Fruit fly (Drosophila melanogaster) whole organism, embryonic: ENCODE data around the gene spas.

Source experiments
- ATbp ChIP-seq: fragments of 200-800 bp; sonication (Bioruptor generic); optimal IDR thresholded peaks from 2 replicates; lab custom pipeline; 2017; ENCODE audit warnings: missing biosample characterization, mild to moderate bottlenecking, missing genetic modification characterization, missing genetic modification reagents
- Antp ChIP-seq: fragments of 200-800 bp; sonication (Bioruptor generic); optimal IDR thresholded peaks from 3 replicates; lab custom pipeline; 2016; ENCODE audit warnings: missing biosample characterization, missing genetic modification characterization
- Atf3 ChIP-seq: fragments of 200-800 bp; sonication (Bioruptor generic); optimal IDR thresholded peaks from 3 replicates; lab custom pipeline; 2016; ENCODE audit warnings: missing biosample characterization, missing genetic modification characterization
- CG11456 ChIP-seq: fragments of 200-800 bp; sonication (Bioruptor generic); IDR thresholded peaks from 3 replicates; pipeline ENCODE4 v1.3.6; 2022; ENCODE audit warnings: missing biosample characterization, missing genetic modification characterization
- CG12071 ChIP-seq: fragments of 200-800 bp; sonication (Bioruptor generic); optimal IDR thresholded peaks from 3 replicates; lab custom pipeline; 2018; ENCODE audit warnings: missing biosample characterization, mild to moderate bottlenecking, missing genetic modification characterization
- CG12299 ChIP-seq: fragments of 200-800 bp; sonication (Bioruptor generic); optimal IDR thresholded peaks from 2 replicates; lab custom pipeline; 2018; ENCODE audit warnings: missing biosample characterization, mild to moderate bottlenecking, missing genetic modification characterization
- CG12744 ChIP-seq: fragments of 200-800 bp; sonication (Bioruptor generic); optimal IDR thresholded peaks from 2 replicates; lab custom pipeline; 2016; ENCODE audit warnings: missing biosample characterization, missing genetic modification characterization
- CG13894 ChIP-seq: fragments of 200-800 bp; sonication (Bioruptor generic); optimal IDR thresholded peaks from 3 replicates; lab custom pipeline; 2018; ENCODE audit warnings: missing biosample characterization, mild to moderate bottlenecking, missing genetic modification characterization, moderate library complexity
- CG14014 ChIP-seq: fragments of 200-800 bp; sonication (Bioruptor generic); IDR thresholded peaks from 2 replicates; pipeline ENCODE4 v1.3.6; 2022; ENCODE audit warnings: missing biosample characterization, missing genetic modification characterization
- CG1602 ChIP-seq: fragments of 200-800 bp; sonication (Bioruptor generic); optimal IDR thresholded peaks from 3 replicates; lab custom pipeline; 2016; ENCODE audit warnings: missing biosample characterization, missing genetic modification characterization
- CG16863 ChIP-seq: fragments of 200-800 bp; sonication (Bioruptor generic); optimal IDR thresholded peaks from 3 replicates; lab custom pipeline; 2016; ENCODE audit warnings: missing biosample characterization, missing genetic modification characterization
- CG17359 ChIP-seq: fragments of 200-800 bp; sonication (Bioruptor generic); optimal IDR thresholded peaks from 3 replicates; lab custom pipeline; 2018; ENCODE audit warnings: missing biosample characterization, mild to moderate bottlenecking, missing genetic modification characterization, moderate library complexity
- CG17912 ChIP-seq: fragments of 200-800 bp; sonication (Bioruptor generic); optimal IDR thresholded peaks from 2 replicates; lab custom pipeline; 2018; ENCODE audit warnings: missing biosample characterization, mild to moderate bottlenecking, missing genetic modification characterization
- CG18011 ChIP-seq: fragments of 200-800 bp; sonication (Bioruptor generic); optimal IDR thresholded peaks from 2 replicates; lab custom pipeline; 2017; ENCODE audit warnings: missing biosample characterization, missing genetic modification characterization, mild to moderate bottlenecking, moderate library complexity, missing genotype
- CG2129 ChIP-seq: fragments of 200-800 bp; sonication (Bioruptor generic); IDR thresholded peaks from 2 replicates; pipeline ENCODE4 v1.3.6; 2022; ENCODE audit warnings: missing biosample characterization, missing genetic modification characterization; ENCODE audit not compliant: partially characterized antibody
- CG2678 ChIP-seq: fragments of 200-800 bp; sonication (Bioruptor generic); optimal IDR thresholded peaks from 3 replicates; lab custom pipeline; 2019; ENCODE audit warnings: missing biosample characterization, mild to moderate bottlenecking, missing genetic modification characterization, moderate library complexity
- CG3065 ChIP-seq: fragments of 200-800 bp; sonication (Bioruptor generic); optimal IDR thresholded peaks from 2 replicates; lab custom pipeline; 2016; ENCODE audit warnings: missing biosample characterization, missing genetic modification characterization
- CG32772 ChIP-seq: fragments of 200-800 bp; sonication (Bioruptor generic); IDR thresholded peaks from 2 replicates; pipeline ENCODE4 v1.3.6; 2022; ENCODE audit warnings: missing biosample characterization, missing genetic modification characterization
- CG7372 ChIP-seq: fragments of 200-800 bp; sonication (Bioruptor generic); IDR thresholded peaks from 2 replicates; pipeline ENCODE4 v1.3.6; 2022; ENCODE audit warnings: missing biosample characterization, missing genetic modification characterization
- CG7786 ChIP-seq: fragments of 200-800 bp; sonication (Bioruptor generic); optimal IDR thresholded peaks from 2 replicates; lab custom pipeline; 2016; ENCODE audit warnings: missing biosample characterization, missing genetic modification characterization
- CG7839 ChIP-seq: fragments of 200-800 bp; sonication (Bioruptor generic); optimal IDR thresholded peaks from 3 replicates; lab custom pipeline; 2018; ENCODE audit warnings: missing biosample characterization, mild to moderate bottlenecking, missing genetic modification characterization, moderate library complexity
- CG9215 ChIP-seq: fragments of 200-800 bp; sonication (Bioruptor generic); IDR thresholded peaks from 2 replicates; pipeline ENCODE4 v1.3.6; 2022; ENCODE audit warnings: missing biosample characterization, missing genetic modification characterization
- CHES-1-like ChIP-seq: fragments of 200-800 bp; sonication (Bioruptor generic); optimal IDR thresholded peaks from 2 replicates; lab custom pipeline; 2016; ENCODE audit warnings: missing biosample characterization, missing genetic modification characterization
- Dek ChIP-seq: fragments of 200-800 bp; sonication (Bioruptor generic); optimal IDR thresholded peaks from 3 replicates; lab custom pipeline; 2019; ENCODE audit warnings: missing biosample characterization, mild to moderate bottlenecking, missing genetic modification characterization, moderate library complexity
- Ets65A ChIP-seq: fragments of 200-800 bp; sonication (Bioruptor generic); peaks from one replicate; lab custom pipeline; 2016; ENCODE audit warnings: missing biosample characterization, missing genetic modification characterization
- HLHmδ ChIP-seq: fragments of 200-800 bp; sonication (Bioruptor generic); optimal IDR thresholded peaks from 2 replicates; lab custom pipeline; 2018; ENCODE audit warnings: missing biosample characterization, mild to moderate bottlenecking, missing genetic modification characterization, moderate library complexity
- HmgZ ChIP-seq: fragments of 200-800 bp; sonication (Bioruptor generic); optimal IDR thresholded peaks from 2 replicates; lab custom pipeline; 2018; ENCODE audit warnings: missing biosample characterization, mild to moderate bottlenecking, missing genetic modification characterization
- NC2β ChIP-seq: fragments of 200-800 bp; sonication (Bioruptor generic); optimal IDR thresholded peaks from 2 replicates; lab custom pipeline; 2016; ENCODE audit warnings: missing biosample characterization, missing genetic modification characterization
- Ptx1 ChIP-seq: fragments of 200-800 bp; sonication (Bioruptor generic); IDR thresholded peaks from 2 replicates; pipeline ENCODE4 v1.3.6; 2022; ENCODE audit warnings: missing biosample characterization, missing genetic modification characterization
- Sin3A ChIP-seq: fragments of >200 bp; optimal IDR thresholded peaks from 2 replicates; lab custom pipeline; 2018
- Usf ChIP-seq: fragments of 200-800 bp; sonication (Bioruptor generic); optimal IDR thresholded peaks from 2 replicates; lab custom pipeline; 2017; ENCODE audit warnings: missing genotype, missing biosample characterization, missing genetic modification characterization
- ac ChIP-seq: fragments of 200-800 bp; sonication (Bioruptor generic); optimal IDR thresholded peaks from 3 replicates; lab custom pipeline; 2017; ENCODE audit warnings: missing biosample characterization, mild to moderate bottlenecking, missing genetic modification characterization
- al ChIP-seq: fragments of 200-800 bp; sonication (Bioruptor generic); IDR thresholded peaks from 2 replicates; pipeline ENCODE4 v1.3.6; 2022; ENCODE audit warnings: missing biosample characterization, missing genetic modification characterization
- chinmo ChIP-seq: fragments of 200-800 bp; sonication (Bioruptor generic); IDR thresholded peaks from 4 replicates; pipeline ENCODE4 v1.3.6; 2022; ENCODE audit warnings: missing biosample characterization, missing genetic modification characterization; ENCODE audit not compliant: partially characterized antibody
- chn ChIP-seq: fragments of 200-800 bp; sonication (Bioruptor generic); optimal IDR thresholded peaks from 2 replicates; lab custom pipeline; 2016; ENCODE audit warnings: missing biosample characterization, missing genetic modification characterization
- dati ChIP-seq: fragments of 200-800 bp; sonication (Bioruptor generic); IDR thresholded peaks from 2 replicates; pipeline ENCODE4 v1.3.6; 2022; ENCODE audit warnings: missing biosample characterization, missing genetic modification characterization
- dimm ChIP-seq: fragments of 200-800 bp; sonication (Bioruptor generic); IDR thresholded peaks from 2 replicates; pipeline ENCODE4 v1.3.6; 2022; ENCODE audit warnings: missing biosample characterization, missing genetic modification characterization
- fru ChIP-seq: fragments of >200 bp; optimal IDR thresholded peaks from 2 replicates; lab custom pipeline; 2017
- grn ChIP-seq: fragments of 200-800 bp; sonication (Bioruptor generic); optimal IDR thresholded peaks from 3 replicates; lab custom pipeline; 2017; ENCODE audit warnings: missing biosample characterization, missing genetic modification characterization
- gro ChIP-seq: fragments of 200-800 bp; sonication (Bioruptor generic); optimal IDR thresholded peaks from 2 replicates; lab custom pipeline; 2016; ENCODE audit warnings: missing biosample characterization, missing genetic modification characterization
- gsb-n ChIP-seq: fragments of 200-800 bp; sonication (Bioruptor generic); optimal IDR thresholded peaks from 3 replicates; lab custom pipeline; 2018; ENCODE audit warnings: missing biosample characterization, mild to moderate bottlenecking, missing genetic modification characterization
- h ChIP-seq: fragments of >200 bp; optimal IDR thresholded peaks from 2 replicates; lab custom pipeline; 2017
- ham ChIP-seq: fragments of 200-800 bp; sonication (Bioruptor generic); IDR thresholded peaks from 2 replicates; pipeline ENCODE4 v1.3.6; 2022; ENCODE audit warnings: missing biosample characterization, missing genetic modification characterization
- jumu ChIP-seq: fragments of 200-800 bp; sonication (Bioruptor generic); optimal IDR thresholded peaks from 3 replicates; lab custom pipeline; 2016; ENCODE audit warnings: missing biosample characterization, missing genetic modification characterization
- maf-S ChIP-seq: fragments of 200-800 bp; sonication (Bioruptor generic); optimal IDR thresholded peaks from 2 replicates; lab custom pipeline; 2016; ENCODE audit warnings: missing biosample characterization, missing genetic modification characterization
- nau ChIP-seq: fragments of 200-800 bp; sonication (Bioruptor generic); optimal IDR thresholded peaks from 3 replicates; lab custom pipeline; 2017; ENCODE audit warnings: missing biosample characterization, mild to moderate bottlenecking, missing genetic modification characterization, missing genetic modification reagents
- scrt ChIP-seq: fragments of 200-800 bp; sonication (Bioruptor generic); optimal IDR thresholded peaks from 2 replicates; lab custom pipeline; 2018; ENCODE audit warnings: missing biosample characterization, mild to moderate bottlenecking, missing genetic modification characterization, moderate library complexity
- sens ChIP-seq: fragments of 200-800 bp; sonication (Bioruptor generic); peaks from one replicate; lab custom pipeline; 2016; ENCODE audit warnings: missing biosample characterization, missing genetic modification characterization
- sima ChIP-seq: fragments of 200-800 bp; sonication (Bioruptor generic); optimal IDR thresholded peaks from 2 replicates; lab custom pipeline; 2016; ENCODE audit warnings: missing biosample characterization, missing genetic modification characterization
- so ChIP-seq: fragments of 200-800 bp; sonication (Bioruptor generic); IDR thresholded peaks from 3 replicates; pipeline ENCODE4 v1.3.6; 2022; ENCODE audit warnings: missing biosample characterization, missing genetic modification characterization
- trh ChIP-seq: fragments of 200-800 bp; sonication (Bioruptor generic); optimal IDR thresholded peaks from 2 replicates; lab custom pipeline; 2016; ENCODE audit warnings: missing biosample characterization, missing genetic modification characterization
- wor ChIP-seq: fragments of 200-800 bp; sonication (Bioruptor generic); IDR thresholded peaks from 2 replicates; pipeline ENCODE4 v1.3.6; 2022; ENCODE audit warnings: missing biosample characterization, missing genetic modification characterization
- zen ChIP-seq: fragments of 200-800 bp; sonication (Bioruptor generic); optimal IDR thresholded peaks from 3 replicates; lab custom pipeline; 2018; ENCODE audit warnings: missing biosample characterization, mild to moderate bottlenecking, missing genetic modification characterization, moderate library complexity
- zfh2 ChIP-seq: fragments of 200-800 bp; sonication (Bioruptor generic); optimal IDR thresholded peaks from 2 replicates; lab custom pipeline; 2016; ENCODE audit warnings: missing biosample characterization, missing genetic modification characterization

The spas gene

DNA sequence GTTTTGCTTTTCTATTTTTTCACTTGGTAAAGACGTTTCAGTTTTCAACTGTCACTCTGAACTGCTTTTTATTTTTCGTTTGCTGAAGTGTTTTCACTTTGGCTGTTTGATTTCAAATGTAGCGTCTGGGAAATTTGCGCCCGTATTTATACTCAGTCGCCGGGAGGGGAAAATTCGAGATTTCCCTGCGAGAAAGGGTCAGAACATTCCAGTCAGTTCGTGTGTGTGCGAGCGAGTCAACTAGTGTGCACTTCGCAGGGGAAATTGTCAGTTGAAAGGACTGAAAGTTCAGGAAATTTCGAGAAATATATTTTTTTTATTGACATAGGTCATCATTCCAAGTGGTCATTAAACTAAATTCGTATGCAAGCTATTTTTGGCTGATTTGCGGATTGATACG, 19.2 kb downstream of the spas start, which contains the start of gene Hsp68 (continued):
- TF ChIP-seq Ets65A, result no peak
- TF ChIP-seq CG12299 (tag; lab: Kevin White, UChicago), result no peak
- TF ChIP-seq CG18011, result no peak
- no peak for TF ChIP-seq grn (GFP tag; lab: Kevin White, UChicago)
- TF ChIP-seq maf-S (GFP tag; lab: Kevin White, UChicago), result no peak
- TF ChIP-seq CG17912, result no peak
- no peak for TF ChIP-seq CG11456 (GFP tag; lab: Robert Waterston, UW)
- TF ChIP-seq sima (GFP tag; lab: Kevin White, UChicago), result no peak
- TF ChIP-seq sens (GFP tag; lab: Kevin White, UChicago), result peak; percentile 79
- no peak for TF ChIP-seq dimm
- no peak for TF ChIP-seq al (GFP tag; lab: Robert Waterston, UW)
- no peak for TF ChIP-seq CG14014 (GFP tag; lab: Robert Waterston, UW)
- TF ChIP-seq HmgZ (tag; lab: Kevin White, UChicago), result peak; percentile 54
- TF ChIP-seq chn (GFP tag; lab: Kevin White, UChicago), result no peak
- TF ChIP-seq gro (GFP tag; lab: Kevin White, UChicago), result no peak
- TF ChIP-seq fru (lab: Kevin White, UChicago), result no peak
- no peak for TF ChIP-seq Atf3 (GFP tag; lab: Kevin White, UChicago)
- TF ChIP-seq CG7839, result no peak
- no peak for TF ChIP-seq zen (tag; lab: Kevin White, UChicago)
- TF ChIP-seq Sin3A (lab: Kevin White, UChicago), result no peak
- TF ChIP-seq zfh2 (GFP tag; lab: Kevin White, UChicago), result no peak
- TF ChIP-seq trh, result no peak
- TF ChIP-seq CG32772, result no peak
- TF ChIP-seq CG2129, result no peak
- TF ChIP-seq CG7372 (GFP tag; lab: Robert Waterston, UW), result no peak
- TF ChIP-seq CG1602, result no peak
- TF ChIP-seq ham (GFP tag; lab: Robert Waterston, UW), result no peak
- no peak for TF ChIP-seq wor (GFP tag; lab: Robert Waterston, UW)
- TF ChIP-seq CG2678, result no peak
- TF ChIP-seq gsb-n, result no peak
- TF ChIP-seq Usf (GFP tag; lab: Kevin White, UChicago), result no peak
- TF ChIP-seq CHES-1-like, result no peak
- no peak for TF ChIP-seq ac (GFP tag; lab: Kevin White, UChicago)
- TF ChIP-seq CG16863, result no peak
- peak; percentile 83 for TF ChIP-seq CG13894 (tag; lab: Kevin White, UChicago)
- no peak for TF ChIP-seq CG9215 (GFP tag; lab: Robert Waterston, UW)
- TF ChIP-seq Antp (GFP tag; lab: Kevin White, UChicago), result no peak
- TF ChIP-seq so, result no peak
- no peak for TF ChIP-seq nau (GFP tag; lab: Kevin White, UChicago)
- TF ChIP-seq CG7786 (GFP tag; lab: Kevin White, UChicago), result no peak
- TF ChIP-seq CG17359 (tag; lab: Kevin White, UChicago), result peak; percentile 7
- TF ChIP-seq h (lab: Kevin White, UChicago), result no peak
- TF ChIP-seq CG12071 (GFP tag; lab: Kevin White, UChicago), result no peak
- TF ChIP-seq CG12744 (GFP tag; lab: Kevin White, UChicago), result no peak
- TF ChIP-seq CG3065 (GFP tag; lab: Kevin White, UChicago), result no peak
- TF ChIP-seq Dek (tag; lab: Kevin White, UChicago), result no peak
- peak; percentile 64 for TF ChIP-seq NC2β (GFP tag; lab: Kevin White, UChicago)
- peak; percentile 2 for TF ChIP-seq HLHmδ (GFP tag; lab: Kevin White, UChicago)
- no peak for TF ChIP-seq ATbp (GFP tag; lab: Kevin White, UChicago)
- peak; percentile 56; the same call in 1 of the 4 replicates for TF ChIP-seq chinmo
- no peak for TF ChIP-seq scrt (GFP tag; lab: Kevin White, UChicago)
- no peak for TF ChIP-seq Ptx1 (GFP tag; lab: Robert Waterston, UW)
- TF ChIP-seq jumu (GFP tag; lab: Kevin White, UChicago), result no peak
- no peak for TF ChIP-seq dati (GFP tag; lab: Robert Waterston, UW)
